Fruit fly (Drosophila melanogaster): ENCODE measurements around the gene RnpS1.
A peak's percentile ranks its signal among the peaks of the same experiment; 100 is the strongest.

The RnpS1 gene

DNA sequence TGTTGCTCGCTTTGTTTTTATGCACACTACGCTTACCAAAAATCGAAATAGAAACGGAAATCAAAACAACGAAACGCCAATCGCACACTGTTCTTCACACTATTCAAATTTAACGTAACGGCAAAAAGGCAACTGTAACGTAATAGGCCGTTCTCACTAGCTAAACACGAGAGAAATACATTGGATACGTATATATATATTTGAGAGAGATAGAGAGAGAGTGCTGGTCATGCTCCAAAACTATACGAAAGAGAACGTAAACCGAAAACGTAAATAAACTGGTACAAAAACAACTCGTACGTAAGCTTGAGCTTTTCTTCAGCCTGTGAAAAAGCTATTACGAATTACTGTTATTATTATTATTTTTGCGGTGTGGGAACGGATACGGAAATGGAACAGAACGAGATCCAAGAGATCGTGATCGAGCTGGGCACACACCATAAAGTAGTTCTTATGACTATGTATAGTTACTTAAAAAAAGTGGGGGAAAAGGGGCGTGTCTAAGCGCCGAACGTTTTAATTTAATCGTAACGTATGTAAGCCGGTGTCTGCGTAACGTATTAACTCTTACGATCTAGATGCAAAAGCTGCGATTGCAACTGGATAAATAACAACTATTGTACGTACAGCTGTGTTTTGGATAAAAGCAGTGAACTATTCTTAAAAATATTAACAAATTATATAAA, 8.2 kb upstream of the RnpS1 start:
- peak; percentile 67 for TF ChIP-seq Ets97D (GFP tag; optimal IDR thresholded peaks at IDR 0.05)
- no peak for TF ChIP-seq onecut (GFP tag; IDR thresholded peaks at IDR 0.05)
- TF ChIP-seq Med (GFP tag) = peak; percentile 61
- TF ChIP-seq eve (GFP tag; optimal IDR thresholded peaks at IDR 0.05) = peak in 1 of 2 experiments; percentile 72
- no peak for TF ChIP-seq repo (GFP tag; optimal IDR thresholded peaks at IDR 0.05)
- TF ChIP-seq CG7357 (GFP tag; IDR thresholded peaks at IDR 0.05) = peak; percentile 84
- peak; percentile 13 for TF ChIP-seq pzg (GFP tag; optimal IDR thresholded peaks at IDR 0.05)
- no peak for TF ChIP-seq CG12391 (tag; optimal IDR thresholded peaks at IDR 0.05)
- TF ChIP-seq lola (GFP tag; optimal IDR thresholded peaks at IDR 0.05) = peak in 1 of 3 experiments; percentile 78
- TF ChIP-seq Meics (GFP tag; optimal IDR thresholded peaks at IDR 0.05) = no peak
- peak; percentile 59 to 81 for TF ChIP-seq Trl (optimal IDR thresholded peaks at IDR 0.05)
- no peak for TF ChIP-seq Trl (GFP tag; optimal IDR thresholded peaks at IDR 0.05)
- TF ChIP-seq gsb (GFP tag; IDR thresholded peaks at IDR 0.05) = no peak
- peak; percentile 72 for TF ChIP-seq Lhr (GFP tag; optimal IDR thresholded peaks at IDR 0.05)
- TF ChIP-seq CG15479 (GFP tag; optimal IDR thresholded peaks at IDR 0.05) = no peak
- 0 out of 3 replicates have a peak, but pooled peaks have one; percentile 6 for TF ChIP-seq CG11695 (GFP tag; IDR thresholded peaks at IDR 0.05)
- TF ChIP-seq z (GFP tag; IDR thresholded peaks at IDR 0.05) = no peak
- TF ChIP-seq CG34376 (GFP tag; optimal IDR thresholded peaks at IDR 0.05) = peak; percentile 6
- TF ChIP-seq CG13296 (GFP tag; optimal IDR thresholded peaks at IDR 0.05) = peak; percentile 13
- TF ChIP-seq pan (optimal IDR thresholded peaks at IDR 0.05) = no peak
- TF ChIP-seq pan (GFP tag; optimal IDR thresholded peaks at IDR 0.05 in 1 of 2, IDR thresholded peaks at IDR 0.05 in 1 of 2) = no peak
- peak; percentile 99 for TF ChIP-seq CG9437 (GFP tag; optimal IDR thresholded peaks at IDR 0.05)
- no peak for TF ChIP-seq NfI (GFP tag; optimal IDR thresholded peaks at IDR 0.05)
- TF ChIP-seq sens (GFP tag) = peak; percentile 79
- TF ChIP-seq trem (tag; optimal IDR thresholded peaks at IDR 0.05) = peak; percentile 3
- peak; percentile 44; the same call in 1 of the 3 replicates for TF ChIP-seq ci (GFP tag; IDR thresholded peaks at IDR 0.05)
- peak; percentile 78 for TF ChIP-seq CG30020 (tag; optimal IDR thresholded peaks at IDR 0.05)
- peak; percentile 18 for TF ChIP-seq CG2116 (GFP tag; optimal IDR thresholded peaks at IDR 0.05)
- TF ChIP-seq Eip74EF (GFP tag; optimal IDR thresholded peaks at IDR 0.05) = peak in 1 of 2 experiments; percentile 48
- TF ChIP-seq CG2875 (GFP tag; optimal IDR thresholded peaks at IDR 0.05) = no peak
- TF ChIP-seq ase (GFP tag; IDR thresholded peaks at IDR 0.05) = no peak
- TF ChIP-seq lilli (GFP tag; optimal IDR thresholded peaks at IDR 0.05) = no peak
- TF ChIP-seq az2 (GFP tag; optimal IDR thresholded peaks at IDR 0.05) = no peak
- peak; percentile 80 for TF ChIP-seq ssp (GFP tag; IDR thresholded peaks at IDR 0.05)
- peak; percentile 36 for TF ChIP-seq Ets65A (GFP tag)
- peak; percentile 40 for TF ChIP-seq CG33213 (GFP tag; optimal IDR thresholded peaks at IDR 0.05)
- TF ChIP-seq BEAF-32 (GFP tag; optimal IDR thresholded peaks at IDR 0.05) = no peak
- TF ChIP-seq HHEX (GFP tag; optimal IDR thresholded peaks at IDR 0.05) = peak; percentile 11
- TF ChIP-seq corto (GFP tag; optimal IDR thresholded peaks at IDR 0.05) = no peak
- peak; percentile 70 for TF ChIP-seq CG15514 (GFP tag; optimal IDR thresholded peaks at IDR 0.05)
- no peak for TF ChIP-seq usp (GFP tag; optimal IDR thresholded peaks at IDR 0.05)
- peak in 1 of 2 experiments; percentile 9 for TF ChIP-seq Dfd (GFP tag; optimal IDR thresholded peaks at IDR 0.05)
- peak; percentile 54 for TF ChIP-seq stwl (tag; optimal IDR thresholded peaks at IDR 0.05)
- no peak for TF ChIP-seq tgo (GFP tag; IDR thresholded peaks at IDR 0.05)
- no peak for TF ChIP-seq CG3838 (GFP tag; optimal IDR thresholded peaks at IDR 0.05)
- peak; percentile 65 for TF ChIP-seq Myb (GFP tag; optimal IDR thresholded peaks at IDR 0.05)
- peak; percentile 35 for TF ChIP-seq CG17802 (tag; optimal IDR thresholded peaks at IDR 0.05)
- peak; percentile 27 for TF ChIP-seq pfk (GFP tag; optimal IDR thresholded peaks at IDR 0.05)
